Fruit fly (Drosophila melanogaster) whole organism, embryonic: ENCODE data around the gene CG14657.

ENCODE experiments used
- Awh ChIP-seq: fragments of 200-800 bp; sonication (Bioruptor generic); IDR thresholded peaks from 2 replicates; pipeline ENCODE4, ENCODE4 v1.3.6; 2022; ENCODE audit warnings: missing biosample characterization, missing genetic modification characterization
- BEAF-32 ChIP-seq: fragments of 200-800 bp; sonication (Bioruptor generic); optimal IDR thresholded peaks from 3 replicates; lab custom pipeline; 2017; ENCODE audit warnings: missing biosample characterization, missing genetic modification characterization, mild to moderate bottlenecking, moderate library complexity, missing genetic modification reagents
- Bgb ChIP-seq: fragments of 200-800 bp; sonication (Bioruptor generic); IDR thresholded peaks from 2 replicates; pipeline ENCODE4 v1.3.6; 2022; ENCODE audit warnings: missing biosample characterization, missing genetic modification characterization; ENCODE audit not compliant: partially characterized antibody
- CG11247 ChIP-seq: fragments of 200-800 bp; sonication (Bioruptor generic); IDR thresholded peaks from 2 replicates; pipeline ENCODE4 v1.3.6; 2022; ENCODE audit warnings: missing biosample characterization, missing genetic modification characterization
- CG11560 ChIP-seq: fragments of 200-800 bp; sonication (Bioruptor generic); IDR thresholded peaks from 3 replicates; pipeline ENCODE4 v1.3.6; 2022; ENCODE audit warnings: missing biosample characterization, missing genetic modification characterization
- CG12155 ChIP-seq: fragments of 200-800 bp; sonication (Bioruptor generic); optimal IDR thresholded peaks from 3 replicates; lab custom pipeline; 2016; ENCODE audit warnings: missing biosample characterization, missing genetic modification characterization
- CG1529 ChIP-seq: fragments of 200-800 bp; sonication (Bioruptor generic); optimal IDR thresholded peaks from 3 replicates; lab custom pipeline; 2018; ENCODE audit warnings: missing biosample characterization, missing genetic modification characterization
- CG15696 ChIP-seq: fragments of 200-800 bp; sonication (Bioruptor generic); optimal IDR thresholded peaks from 2 replicates; lab custom pipeline; 2019; ENCODE audit warnings: missing biosample characterization, mild to moderate bottlenecking, missing genetic modification characterization, moderate library complexity
- CG17186 ChIP-seq: fragments of 200-800 bp; sonication (Bioruptor generic); optimal IDR thresholded peaks from 3 replicates; lab custom pipeline; 2017; ENCODE audit warnings: missing biosample characterization, missing genetic modification reagents, missing genetic modification characterization
- CG17829 ChIP-seq: fragments of 200-800 bp; optimal IDR thresholded peaks from 2 replicates; lab custom pipeline; 2019; ENCODE audit warnings: missing biosample characterization, mild to moderate bottlenecking, missing genetic modification characterization, moderate library complexity
- CG18619 ChIP-seq: fragments of 200-800 bp; sonication (Bioruptor generic); optimal IDR thresholded peaks from 3 replicates; lab custom pipeline; 2017; ENCODE audit warnings: missing biosample characterization, mild to moderate bottlenecking, missing genetic modification characterization
- CG30020 ChIP-seq: fragments of 200-800 bp; optimal IDR thresholded peaks from 2 replicates; lab custom pipeline; 2019; ENCODE audit warnings: missing biosample characterization, mild to moderate bottlenecking, missing genetic modification characterization, moderate library complexity
- CG30403 ChIP-seq: fragments of 200-800 bp; sonication (Bioruptor generic); optimal IDR thresholded peaks from 3 replicates; lab custom pipeline; 2016; ENCODE audit warnings: missing biosample characterization, missing genetic modification characterization
- CG3163 ChIP-seq: fragments of 200-800 bp; sonication (Bioruptor generic); optimal IDR thresholded peaks from 3 replicates; lab custom pipeline; 2016; ENCODE audit warnings: missing biosample characterization, missing genetic modification characterization
- CG33213 ChIP-seq: fragments of 200-800 bp; sonication (Bioruptor generic); optimal IDR thresholded peaks from 3 replicates; lab custom pipeline; 2016; ENCODE audit warnings: missing biosample characterization, missing genetic modification characterization
- CG4730 ChIP-seq: fragments of 200-800 bp; sonication (Bioruptor generic); IDR thresholded peaks from 2 replicates; pipeline ENCODE4 v1.3.6; 2022; ENCODE audit warnings: missing biosample characterization, missing genetic modification characterization
- CG6854 ChIP-seq: fragments of 200-800 bp; sonication (Bioruptor generic); optimal IDR thresholded peaks from 3 replicates; lab custom pipeline; 2017; ENCODE audit warnings: missing biosample characterization, mild to moderate bottlenecking, missing genetic modification characterization
- CG8290 ChIP-seq, 3 experiments: fragments of 200-800 bp; sonication (Bioruptor generic); optimal IDR thresholded peaks; 2 replicates each; lab custom pipeline; 2016 to 2019; ENCODE audit warnings: missing biosample characterization in 3 of 3, missing genetic modification characterization in 3 of 3, mild to moderate bottlenecking in 2 of 3, moderate library complexity in 1 of 3
- CG9215 ChIP-seq: fragments of 200-800 bp; sonication (Bioruptor generic); IDR thresholded peaks from 2 replicates; pipeline ENCODE4 v1.3.6; 2022; ENCODE audit warnings: missing biosample characterization, missing genetic modification characterization
- CrebB ChIP-seq: fragments of 200-800 bp; sonication (Bioruptor generic); optimal IDR thresholded peaks from 3 replicates; lab custom pipeline; 2018; ENCODE audit warnings: missing biosample characterization, mild to moderate bottlenecking, missing genetic modification characterization
- Dfd ChIP-seq, 2 experiments: fragments of >200 bp; optimal IDR thresholded peaks; 2 replicates each; lab custom pipeline; 2017; ENCODE audit warnings: missing biosample characterization in 2 of 2, missing genetic modification characterization in 2 of 2
- Dp ChIP-seq: fragments of 200-800 bp; sonication (Bioruptor generic); optimal IDR thresholded peaks from 2 replicates; lab custom pipeline; 2018; ENCODE audit warnings: missing biosample characterization, mild to moderate bottlenecking, missing genetic modification characterization, moderate library complexity
- H15 ChIP-seq: fragments of 200-800 bp; sonication (Bioruptor generic); IDR thresholded peaks from 3 replicates; pipeline ENCODE4 v1.3.6; 2022; ENCODE audit warnings: missing biosample characterization, missing genetic modification characterization
- Hr39 ChIP-seq: fragments of >200 bp; optimal IDR thresholded peaks from 2 replicates; lab custom pipeline; 2017
- Optix ChIP-seq: fragments of 200-800 bp; sonication (Bioruptor generic); IDR thresholded peaks from 3 replicates; pipeline ENCODE4 v1.3.6; 2022; ENCODE audit warnings: missing biosample characterization, missing genetic modification characterization
- Sox100B ChIP-seq: fragments of 200-800 bp; sonication (Bioruptor generic); optimal IDR thresholded peaks from 3 replicates; lab custom pipeline; 2018; ENCODE audit warnings: missing biosample characterization, mild to moderate bottlenecking, missing genetic modification characterization
- Sry-β ChIP-seq: fragments of 200-800 bp; sonication (Bioruptor generic); optimal IDR thresholded peaks from 2 replicates; lab custom pipeline; 2018; ENCODE audit warnings: missing biosample characterization, mild to moderate bottlenecking, missing genetic modification characterization, moderate library complexity
- YL-1 ChIP-seq: fragments of 200-800 bp; sonication (Bioruptor generic); optimal IDR thresholded peaks from 3 replicates; lab custom pipeline; 2017; ENCODE audit warnings: missing biosample characterization, mild to moderate bottlenecking, missing genetic modification characterization
- ara ChIP-seq: fragments of 200-800 bp; sonication (Bioruptor generic); IDR thresholded peaks from 2 replicates; pipeline ENCODE4 v1.3.6; 2022; ENCODE audit warnings: missing biosample characterization, missing genetic modification characterization
- az2 ChIP-seq: fragments of 200-800 bp; sonication (Bioruptor generic); optimal IDR thresholded peaks from 3 replicates; lab custom pipeline; 2016; ENCODE audit warnings: missing biosample characterization, missing genetic modification characterization
- gce ChIP-seq: fragments of 200-800 bp; sonication (Bioruptor generic); IDR thresholded peaks from 3 replicates; pipeline ENCODE4 v1.3.6; 2022; ENCODE audit warnings: missing biosample characterization, missing genetic modification characterization
- gro ChIP-seq: fragments of 200-800 bp; sonication (Bioruptor generic); optimal IDR thresholded peaks from 2 replicates; lab custom pipeline; 2016; ENCODE audit warnings: missing biosample characterization, missing genetic modification characterization
- hb ChIP-seq: fragments of 200-800 bp; sonication (Bioruptor generic); IDR thresholded peaks from 3 replicates; pipeline ENCODE4 v1.3.6; 2022; ENCODE audit warnings: missing biosample characterization, missing genetic modification characterization; ENCODE audit not compliant: partially characterized antibody
- mirr ChIP-seq: fragments of 200-800 bp; sonication (Bioruptor generic); optimal IDR thresholded peaks from 3 replicates; lab custom pipeline; 2018; ENCODE audit warnings: missing biosample characterization, mild to moderate bottlenecking, missing genetic modification characterization
- oc ChIP-seq: fragments of 200-800 bp; sonication (Bioruptor generic); optimal IDR thresholded peaks from 2 replicates; lab custom pipeline; 2018; ENCODE audit warnings: missing biosample characterization, mild to moderate bottlenecking, missing genetic modification characterization, moderate library complexity
- pzg ChIP-seq: fragments of 200-800 bp; sonication (Bioruptor generic); optimal IDR thresholded peaks from 3 replicates; lab custom pipeline; 2018; ENCODE audit warnings: missing biosample characterization, mild to moderate bottlenecking, missing genetic modification characterization, moderate library complexity
- ro ChIP-seq: fragments of 200-800 bp; sonication (Bioruptor generic); IDR thresholded peaks from 2 replicates; pipeline ENCODE4 v1.3.6; 2022; ENCODE audit warnings: missing biosample characterization, missing genetic modification characterization
- run ChIP-seq: fragments of 200-800 bp; sonication (Bioruptor generic); optimal IDR thresholded peaks from 3 replicates; lab custom pipeline; 2018; ENCODE audit warnings: missing biosample characterization, mild to moderate bottlenecking, missing genetic modification characterization
- salm ChIP-seq: fragments of 200-800 bp; sonication (Bioruptor generic); optimal IDR thresholded peaks from 2 replicates; lab custom pipeline; 2018; ENCODE audit warnings: missing biosample characterization, mild to moderate bottlenecking, missing genetic modification characterization
- scrt ChIP-seq: fragments of 200-800 bp; sonication (Bioruptor generic); optimal IDR thresholded peaks from 2 replicates; lab custom pipeline; 2018; ENCODE audit warnings: missing biosample characterization, mild to moderate bottlenecking, missing genetic modification characterization, moderate library complexity
- so ChIP-seq: fragments of 200-800 bp; sonication (Bioruptor generic); IDR thresholded peaks from 3 replicates; pipeline ENCODE4 v1.3.6; 2022; ENCODE audit warnings: missing biosample characterization, missing genetic modification characterization
- sr ChIP-seq: fragments of 200-800 bp; sonication (Bioruptor generic); IDR thresholded peaks from 3 replicates; pipeline ENCODE4 v1.3.6; 2022; ENCODE audit warnings: missing biosample characterization, missing genetic modification characterization
- stwl ChIP-seq: fragments of 200-800 bp; sonication (Bioruptor generic); optimal IDR thresholded peaks from 3 replicates; lab custom pipeline; 2018; ENCODE audit warnings: missing biosample characterization, mild to moderate bottlenecking, missing genetic modification characterization, moderate library complexity
- tio ChIP-seq: fragments of 200-800 bp; sonication (Bioruptor generic); optimal IDR thresholded peaks from 2 replicates; lab custom pipeline; 2017; ENCODE audit warnings: missing biosample characterization, missing genetic modification characterization, inconsistent platforms
- unc-4 ChIP-seq: fragments of 200-800 bp; sonication (Bioruptor generic); IDR thresholded peaks from 2 replicates; pipeline ENCODE4 v1.3.6; 2022; ENCODE audit warnings: missing biosample characterization, missing genetic modification characterization; ENCODE audit not compliant: partially characterized antibody

CG14657 gene

DNA sequence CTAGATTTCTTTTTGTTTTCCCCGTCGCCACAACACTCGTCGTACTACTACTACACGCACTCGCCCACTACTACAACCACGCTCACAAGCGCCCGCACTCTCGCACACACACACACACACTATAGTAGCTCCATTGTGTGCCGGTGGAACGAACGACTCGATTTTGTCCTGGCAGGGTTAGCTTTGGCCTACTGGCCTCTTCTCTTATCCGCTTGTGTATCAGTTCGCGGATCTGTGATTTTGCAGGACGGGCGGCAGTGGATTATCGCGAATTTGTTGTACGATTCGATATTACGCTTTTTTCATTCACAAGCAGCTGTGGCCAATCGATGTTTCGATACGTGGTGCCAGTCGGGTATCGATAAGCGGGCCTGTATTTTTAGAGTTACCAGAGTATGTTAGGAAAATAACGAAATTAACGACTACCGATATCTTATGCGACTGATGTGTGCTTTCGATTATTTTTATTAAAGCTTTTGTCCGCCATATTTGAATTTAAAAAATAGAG, at the start of gene CG14657 (continued):
- TF ChIP-seq az2: no peak
- TF ChIP-seq CG11247 (GFP tag; lab: Robert Waterston, UW): no peak
- peak; percentile 94 for TF ChIP-seq stwl (tag; lab: Kevin White, UChicago)
- TF ChIP-seq CG12155: peak; percentile 97
- TF ChIP-seq CG17829 (tag; lab: Kevin White, UChicago): peak; percentile 47
- TF ChIP-seq CG1529 (GFP tag; lab: Kevin White, UChicago): no peak
- peak; percentile 8 for TF ChIP-seq CG6854 (GFP tag; lab: Kevin White, UChicago)
- no peak for TF ChIP-seq so (GFP tag; lab: Robert Waterston, UW)
- peak; percentile 13 for TF ChIP-seq CrebB (tag; lab: Kevin White, UChicago)
- TF ChIP-seq BEAF-32 (GFP tag; lab: Kevin White, UChicago): peak; percentile 92
- TF ChIP-seq Dp (GFP tag; lab: Kevin White, UChicago): peak; percentile 94
- peak; percentile 18 for TF ChIP-seq mirr (GFP tag; lab: Kevin White, UChicago)
- TF ChIP-seq scrt (GFP tag; lab: Kevin White, UChicago): no peak
- no peak for TF ChIP-seq CG8290 (GFP tag; optimal IDR thresholded peaks at IDR 0.05; lab: Kevin White, UChicago)
- TF ChIP-seq CG8290 (tag; optimal IDR thresholded peaks at IDR 0.05; lab: Kevin White, UChicago): peak in 1 of 2 experiments; percentile 40
- peak; percentile 17 for TF ChIP-seq run (tag; lab: Kevin White, UChicago)
- TF ChIP-seq CG9215 (GFP tag; lab: Robert Waterston, UW): no peak
- no peak for TF ChIP-seq gce (GFP tag; lab: Robert Waterston, UW)
- no peak for TF ChIP-seq CG15696 (tag; lab: Kevin White, UChicago)
- no peak for TF ChIP-seq Sox100B (GFP tag; lab: Kevin White, UChicago)
- no peak for TF ChIP-seq CG30403 (GFP tag; lab: Kevin White, UChicago)
- TF ChIP-seq tio (GFP tag; lab: Kevin White, UChicago): no peak
- peak; percentile 32 for TF ChIP-seq gro (GFP tag; lab: Kevin White, UChicago)
- peak; percentile 3 for TF ChIP-seq salm (tag; lab: Kevin White, UChicago)
- TF ChIP-seq Bgb (GFP tag; lab: Robert Waterston, UW): peak; percentile 93
- TF ChIP-seq pzg: peak; percentile 93
- TF ChIP-seq unc-4 (GFP tag; lab: Robert Waterston, UW): peak; percentile 97
- no peak for TF ChIP-seq Sry-β (GFP tag; lab: Kevin White, UChicago)
- TF ChIP-seq CG30020 (tag; lab: Kevin White, UChicago): peak; percentile 50
- TF ChIP-seq CG33213: peak; percentile 79
- TF ChIP-seq ara (GFP tag; lab: Robert Waterston, UW): 0 out of 2 replicates have a peak, but pooled peaks have one; percentile 29

DNA sequence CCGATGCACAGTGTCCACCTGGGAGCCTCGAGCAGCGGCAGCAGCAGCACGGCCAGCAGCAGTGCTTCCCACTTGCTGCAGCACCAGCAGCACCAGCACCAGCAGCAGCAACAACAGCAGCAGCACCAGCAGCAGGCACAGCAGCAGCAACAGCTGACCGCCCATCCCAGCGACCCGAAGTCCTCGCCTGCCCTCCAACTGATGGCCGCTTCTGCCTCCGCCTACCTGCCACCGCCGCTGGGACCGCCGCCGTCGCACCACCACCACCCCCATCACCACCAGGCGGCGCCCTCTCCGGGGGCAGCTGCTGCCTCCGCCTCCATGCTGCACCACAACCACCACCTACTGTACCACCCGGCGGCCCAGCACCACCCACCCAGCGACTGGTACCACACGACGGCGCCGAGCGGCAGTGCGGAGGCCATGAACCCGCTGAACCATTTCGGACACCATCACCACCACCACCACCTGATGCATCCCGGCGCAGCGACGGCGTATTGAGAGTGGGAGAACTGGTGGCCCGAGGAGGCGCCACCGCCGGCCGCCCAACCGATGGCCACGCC, 47.5 kb upstream of the CG14657 start:
- peak; percentile 71 for TF ChIP-seq Hr39 (lab: Kevin White, UChicago)
- 0 out of 3 replicates have a peak, but pooled peaks have one; percentile 12 for TF ChIP-seq CG11560 (tag; lab: Robert Waterston, UW)
- TF ChIP-seq CG4730 (GFP tag; lab: Robert Waterston, UW): 0 out of 2 replicates have a peak, but pooled peaks have one; percentile 12
- no peak for TF ChIP-seq H15 (GFP tag; lab: Robert Waterston, UW)
- peak in 1 of 2 experiments; percentile 30 for TF ChIP-seq Dfd (GFP tag; optimal IDR thresholded peaks at IDR 0.05; lab: Kevin White, UChicago)

- TF ChIP-seq YL-1 (GFP tag; lab: Kevin White, UChicago): no peak
- no peak for TF ChIP-seq CG3163 (GFP tag; lab: Kevin White, UChicago)
- no peak for TF ChIP-seq ro
- TF ChIP-seq Awh (GFP tag; lab: Robert Waterston, UW): 0 out of 2 replicates have a peak, but pooled peaks have one; percentile 34
- no peak for TF ChIP-seq Optix (GFP tag; lab: Robert Waterston, UW)
- TF ChIP-seq CG18619 (GFP tag; lab: Kevin White, UChicago): no peak
- 0 out of 3 replicates have a peak, but pooled peaks have one; percentile 35 for TF ChIP-seq hb (GFP tag; lab: Robert Waterston, UW)
- peak; percentile 35; the same call in 1 of the 3 replicates for TF ChIP-seq sr (GFP tag; lab: Robert Waterston, UW)
- peak; percentile 98 for TF ChIP-seq oc
- TF ChIP-seq CG17186 (GFP tag; lab: Kevin White, UChicago): no peak
These were observed 45.7 kb upstream of the CG14657 start for dm6 chr3R:4866916-4867315.
